Fruit fly (Drosophila melanogaster): ENCODE measurements around the gene CG6310.
A peak's percentile ranks its signal among the peaks of the same experiment; 100 is the strongest.

Gene CG6310

dm6 chr3L:11091943-11092609 lies 22.4 kb upstream of the CG6310 start (continued):
- TF ChIP-seq CG6791 (GFP tag; IDR thresholded peaks at IDR 0.05; ENCODE audit: partially characterized antibody): peak; percentile 37; the same call in 1 of the 3 replicates
- TF ChIP-seq gce (GFP tag; IDR thresholded peaks at IDR 0.05): no peak
- peak in 1 of 2 experiments; percentile 39 for TF ChIP-seq crp (GFP tag; optimal IDR thresholded peaks at IDR 0.05)
- TF ChIP-seq sc (optimal IDR thresholded peaks at IDR 0.05): no peak
- TF ChIP-seq sc (GFP tag; optimal IDR thresholded peaks at IDR 0.05): no peak
- TF ChIP-seq ATbp (GFP tag; optimal IDR thresholded peaks at IDR 0.05): no peak
- peak; percentile 48 for TF ChIP-seq pho (GFP tag; optimal IDR thresholded peaks at IDR 0.05)
- peak; percentile 14 for TF ChIP-seq en (GFP tag; optimal IDR thresholded peaks at IDR 0.05)
- no peak for TF ChIP-seq D19B (GFP tag; optimal IDR thresholded peaks at IDR 0.05)
- TF ChIP-seq gfzf (GFP tag; optimal IDR thresholded peaks at IDR 0.05): peak; percentile 21
- no peak for TF ChIP-seq kah (GFP tag; optimal IDR thresholded peaks at IDR 0.05)
- TF ChIP-seq CG4424 (GFP tag; optimal IDR thresholded peaks at IDR 0.05): peak; percentile 51
- no peak for TF ChIP-seq dati (GFP tag; IDR thresholded peaks at IDR 0.05)
- TF ChIP-seq MBD-R2 (GFP tag; IDR thresholded peaks at IDR 0.05): peak; percentile 29; the same call in 1 of the 2 replicates
- TF ChIP-seq ind (GFP tag; optimal IDR thresholded peaks at IDR 0.05): peak; percentile 44
- 0 out of 2 replicates have a peak, but pooled peaks have one; percentile 20 for TF ChIP-seq peb (GFP tag; IDR thresholded peaks at IDR 0.05)
- TF ChIP-seq CG15073 (GFP tag; optimal IDR thresholded peaks at IDR 0.05): no peak
- peak; percentile 64 for TF ChIP-seq ERR (GFP tag; optimal IDR thresholded peaks at IDR 0.05)
- TF ChIP-seq btn (GFP tag; optimal IDR thresholded peaks at IDR 0.05): peak; percentile 45
- no peak for TF ChIP-seq GATAe (GFP tag; conservative IDR thresholded peaks at IDR 0.05)
- no peak for TF ChIP-seq cad (GFP tag; optimal IDR thresholded peaks at IDR 0.05)
- TF ChIP-seq p53 (GFP tag; optimal IDR thresholded peaks at IDR 0.05): peak; percentile 29
- peak; percentile 4 for TF ChIP-seq CG12236 (GFP tag; optimal IDR thresholded peaks at IDR 0.05)
- no peak for TF ChIP-seq CG6765 (GFP tag; optimal IDR thresholded peaks at IDR 0.05)
- TF ChIP-seq CG3065 (GFP tag; optimal IDR thresholded peaks at IDR 0.05): peak; percentile 34
- peak; percentile 38 for TF ChIP-seq Camta (GFP tag; optimal IDR thresholded peaks at IDR 0.05)
- no peak for TF ChIP-seq Spps (tag; optimal IDR thresholded peaks at IDR 0.05)
- TF ChIP-seq CG16779 (GFP tag; IDR thresholded peaks at IDR 0.05): peak; percentile 68; the same call in 1 of the 2 replicates
- TF ChIP-seq sim (GFP tag; IDR thresholded peaks at IDR 0.05): no peak
- no peak for TF ChIP-seq cg (GFP tag; optimal IDR thresholded peaks at IDR 0.05)
- TF ChIP-seq zf30C (GFP tag; optimal IDR thresholded peaks at IDR 0.05): no peak
- no peak for TF ChIP-seq twi (tag; optimal IDR thresholded peaks at IDR 0.05)
- peak; percentile 56 for TF ChIP-seq repo (GFP tag; optimal IDR thresholded peaks at IDR 0.05)
- TF ChIP-seq NC2β (GFP tag; optimal IDR thresholded peaks at IDR 0.05): peak; percentile 60
- no peak for TF ChIP-seq CG15269 (tag; optimal IDR thresholded peaks at IDR 0.05)
- TF ChIP-seq BtbVII (GFP tag; optimal IDR thresholded peaks at IDR 0.05): no peak
- peak; percentile 39 for TF ChIP-seq CG12942 (GFP tag; optimal IDR thresholded peaks at IDR 0.05)
- TF ChIP-seq tgo (GFP tag; IDR thresholded peaks at IDR 0.05): peak; percentile 34; the same call in 2 of the 3 replicates
- TF ChIP-seq CG42726 (GFP tag; IDR thresholded peaks at IDR 0.05; ENCODE audit: partially characterized antibody): no peak
- peak; percentile 5 for TF ChIP-seq CG7556 (GFP tag; optimal IDR thresholded peaks at IDR 0.05)
- TF ChIP-seq seq (GFP tag; IDR thresholded peaks at IDR 0.05): no peak
- TF ChIP-seq ken (GFP tag; IDR thresholded peaks at IDR 0.05): peak; percentile 73
- peak; percentile 53 for TF ChIP-seq CG9932 (GFP tag; IDR thresholded peaks at IDR 0.05)
- TF ChIP-seq CG4404 (GFP tag; IDR thresholded peaks at IDR 0.05): 0 out of 2 replicates have a peak, but pooled peaks have one; percentile 24
- TF ChIP-seq CG15696 (tag; optimal IDR thresholded peaks at IDR 0.05): no peak
- TF ChIP-seq h (optimal IDR thresholded peaks at IDR 0.05): no peak
- TF ChIP-seq CG17328 (GFP tag; IDR thresholded peaks at IDR 0.05): peak; percentile 42; the same call in 1 of the 2 replicates
- no peak for TF ChIP-seq CG8388 (GFP tag; optimal IDR thresholded peaks at IDR 0.05)
- TF ChIP-seq nerfin-2 (GFP tag; IDR thresholded peaks at IDR 0.05; ENCODE audit: partially characterized antibody): no peak
- no peak for TF ChIP-seq Hr39 (optimal IDR thresholded peaks at IDR 0.05)
- peak in 1 of 2 experiments; percentile 58 for TF ChIP-seq eve (GFP tag; optimal IDR thresholded peaks at IDR 0.05)
